Fruit fly (Drosophila melanogaster) whole organism, embryonic: ENCODE data around the gene senju.
A peak's percentile ranks its signal among the peaks of the same experiment; 100 is the strongest.

Experiments used
- ATbp ChIP-seq: fragments of 200-800 bp; sonication (Bioruptor generic); optimal IDR thresholded peaks from 2 replicates; lab custom pipeline; 2017; ENCODE audit warnings: missing biosample characterization, mild to moderate bottlenecking, missing genetic modification characterization, missing genetic modification reagents
- Aef1 ChIP-seq: fragments of 200-800 bp; sonication (Bioruptor generic); IDR thresholded peaks from 3 replicates; pipeline ENCODE4 v1.3.6; 2022; ENCODE audit warnings: missing biosample characterization, missing genetic modification characterization
- Awh ChIP-seq: fragments of 200-800 bp; sonication (Bioruptor generic); IDR thresholded peaks from 2 replicates; pipeline ENCODE4, ENCODE4 v1.3.6; 2022; ENCODE audit warnings: missing biosample characterization, missing genetic modification characterization
- B-H2 ChIP-seq: fragments of 200-800 bp; sonication (Bioruptor generic); optimal IDR thresholded peaks from 2 replicates; lab custom pipeline; 2018; ENCODE audit warnings: missing biosample characterization, mild to moderate bottlenecking, missing genetic modification characterization
- C15 ChIP-seq: fragments of 200-800 bp; sonication (Bioruptor generic); IDR thresholded peaks from 3 replicates; pipeline ENCODE4 v1.3.6; 2022; ENCODE audit warnings: missing biosample characterization, missing genetic modification characterization
- CG10321 ChIP-seq: fragments of 200-800 bp; sonication (Bioruptor generic); IDR thresholded peaks from 2 replicates; pipeline ENCODE4 v1.3.6; 2022; ENCODE audit warnings: missing biosample characterization, missing genetic modification characterization
- CG10431 ChIP-seq: fragments of 200-800 bp; sonication (Bioruptor generic); optimal IDR thresholded peaks from 3 replicates; lab custom pipeline; 2018; ENCODE audit warnings: missing biosample characterization, mild to moderate bottlenecking, missing genetic modification characterization
- CG11247 ChIP-seq: fragments of 200-800 bp; sonication (Bioruptor generic); IDR thresholded peaks from 2 replicates; pipeline ENCODE4 v1.3.6; 2022; ENCODE audit warnings: missing biosample characterization, missing genetic modification characterization
- CG11560 ChIP-seq: fragments of 200-800 bp; sonication (Bioruptor generic); IDR thresholded peaks from 3 replicates; pipeline ENCODE4 v1.3.6; 2022; ENCODE audit warnings: missing biosample characterization, missing genetic modification characterization
- CG11723 ChIP-seq: fragments of 200-800 bp; sonication (Bioruptor generic); optimal IDR thresholded peaks from 2 replicates; lab custom pipeline; 2017; ENCODE audit warnings: missing biosample characterization, mild to moderate bottlenecking, missing genetic modification characterization
- CG1233 ChIP-seq: fragments of 200-800 bp; sonication (Bioruptor generic); optimal IDR thresholded peaks from 4 replicates; lab custom pipeline; 2018; ENCODE audit warnings: missing biosample characterization, mild to moderate bottlenecking, missing genetic modification characterization
- CG14050 ChIP-seq: fragments of 200-800 bp; sonication (Bioruptor generic); IDR thresholded peaks from 3 replicates; pipeline ENCODE4 v1.3.6; 2022; ENCODE audit warnings: missing biosample characterization, missing genetic modification characterization
- CG15011 ChIP-seq: fragments of 200-800 bp; sonication (Bioruptor generic); optimal IDR thresholded peaks from 3 replicates; lab custom pipeline; 2018; ENCODE audit warnings: missing biosample characterization, mild to moderate bottlenecking, missing genetic modification characterization
- CG16779 ChIP-seq: fragments of 200-800 bp; sonication (Bioruptor generic); IDR thresholded peaks from 2 replicates; pipeline ENCODE4 v1.3.6; 2022; ENCODE audit warnings: missing biosample characterization, missing genetic modification characterization
- CG17912 ChIP-seq: fragments of 200-800 bp; sonication (Bioruptor generic); optimal IDR thresholded peaks from 2 replicates; lab custom pipeline; 2018; ENCODE audit warnings: missing biosample characterization, mild to moderate bottlenecking, missing genetic modification characterization
- CG2875 ChIP-seq: fragments of 200-800 bp; sonication (Bioruptor generic); optimal IDR thresholded peaks from 2 replicates; lab custom pipeline; 2017; ENCODE audit warnings: missing biosample characterization, mild to moderate bottlenecking, missing genetic modification characterization, missing genetic modification reagents
- CG34376 ChIP-seq: fragments of 200-800 bp; sonication (Bioruptor generic); optimal IDR thresholded peaks from 2 replicates; lab custom pipeline; 2018; ENCODE audit warnings: missing biosample characterization, mild to moderate bottlenecking, missing genetic modification characterization
- CG3726 ChIP-seq: fragments of 200-800 bp; sonication (Bioruptor generic); IDR thresholded peaks from 3 replicates; pipeline ENCODE4, ENCODE4 v1.3.6; 2022; ENCODE audit warnings: missing biosample characterization, missing genetic modification characterization
- CG5180 ChIP-seq: fragments of 200-800 bp; sonication (Bioruptor generic); optimal IDR thresholded peaks from 3 replicates; lab custom pipeline; 2017; ENCODE audit warnings: missing biosample characterization, missing genetic modification characterization, mild to moderate bottlenecking, moderate library complexity, missing genetic modification reagents
- CG6813 ChIP-seq: fragments of 200-800 bp; sonication (Bioruptor generic); optimal IDR thresholded peaks from 2 replicates; lab custom pipeline; 2017; ENCODE audit warnings: missing biosample characterization, missing genetic modification characterization, mild to moderate bottlenecking, moderate library complexity, missing genetic modification reagents
- CG7271 ChIP-seq: fragments of 200-800 bp; sonication (Bioruptor generic); optimal IDR thresholded peaks from 2 replicates; lab custom pipeline; 2018; ENCODE audit warnings: missing biosample characterization, mild to moderate bottlenecking, missing genetic modification characterization, moderate library complexity
- CG7745 ChIP-seq: fragments of 200-800 bp; sonication (Bioruptor generic); optimal IDR thresholded peaks from 2 replicates; lab custom pipeline; 2018; ENCODE audit warnings: missing biosample characterization, mild to moderate bottlenecking, missing genetic modification characterization, moderate library complexity
- CG8388 ChIP-seq: fragments of 200-800 bp; sonication (Bioruptor generic); optimal IDR thresholded peaks from 2 replicates; lab custom pipeline; 2019; ENCODE audit warnings: missing biosample characterization, mild to moderate bottlenecking, missing genetic modification characterization, moderate library complexity
- CkIIα-i1 ChIP-seq: fragments of 200-800 bp; sonication (Bioruptor generic); IDR thresholded peaks from 2 replicates; pipeline ENCODE4 v1.3.6; 2022; ENCODE audit warnings: missing biosample characterization, missing genetic modification characterization
- Dip2 ChIP-seq: fragments of 200-800 bp; sonication (Bioruptor generic); IDR thresholded peaks from 2 replicates; pipeline ENCODE4 v1.3.6; 2022; ENCODE audit warnings: missing biosample characterization, missing genetic modification characterization
- Doc2 ChIP-seq: fragments of 200-800 bp; sonication (Bioruptor generic); IDR thresholded peaks from 2 replicates; pipeline ENCODE4 v1.3.6; 2022; ENCODE audit warnings: missing biosample characterization, missing genetic modification characterization
- Eip74EF ChIP-seq, 2 experiments: fragments of 200-800 bp in 1 of 2; fragments of >200 bp in 1 of 2; sonication (Bioruptor generic) in 1 of 2; optimal IDR thresholded peaks; 2 replicates each; lab custom pipeline; 2017 to 2019; ENCODE audit warnings: missing biosample characterization in 2 of 2, missing genetic modification characterization in 2 of 2, mild to moderate bottlenecking in 1 of 2, moderate library complexity in 1 of 2
- Hey ChIP-seq: fragments of 200-800 bp; sonication (Bioruptor generic); optimal IDR thresholded peaks from 3 replicates; lab custom pipeline; 2018; ENCODE audit warnings: missing biosample characterization, mild to moderate bottlenecking, missing genetic modification characterization
- Neu2 ChIP-seq: fragments of 200-800 bp; sonication (Bioruptor generic); optimal IDR thresholded peaks from 3 replicates; lab custom pipeline; 2016; ENCODE audit warnings: missing biosample characterization, missing genetic modification characterization, borderline replicate concordance
- Sox102F ChIP-seq: fragments of 200-800 bp; sonication (Bioruptor generic); optimal IDR thresholded peaks from 2 replicates; lab custom pipeline; 2018; ENCODE audit warnings: missing biosample characterization, mild to moderate bottlenecking, missing genetic modification characterization, moderate library complexity
- ash1 ChIP-seq: fragments of 200-800 bp; sonication (Bioruptor generic); optimal IDR thresholded peaks from 2 replicates; lab custom pipeline; 2018; ENCODE audit warnings: missing biosample characterization, mild to moderate bottlenecking, missing genetic modification characterization
- btn ChIP-seq: fragments of 200-800 bp; sonication (Bioruptor generic); optimal IDR thresholded peaks from 2 replicates; lab custom pipeline; 2016; ENCODE audit warnings: missing biosample characterization, missing genetic modification characterization
- cg ChIP-seq: fragments of 200-800 bp; sonication (Bioruptor generic); optimal IDR thresholded peaks from 3 replicates; lab custom pipeline; 2019; ENCODE audit warnings: missing biosample characterization, mild to moderate bottlenecking, missing genetic modification characterization, moderate library complexity
- chm ChIP-seq: fragments of 200-800 bp; sonication (Bioruptor generic); IDR thresholded peaks from 2 replicates; pipeline ENCODE4 v1.3.6; 2022; ENCODE audit warnings: missing biosample characterization, missing genetic modification characterization
- dati ChIP-seq: fragments of 200-800 bp; sonication (Bioruptor generic); IDR thresholded peaks from 2 replicates; pipeline ENCODE4 v1.3.6; 2022; ENCODE audit warnings: missing biosample characterization, missing genetic modification characterization
- fd3F ChIP-seq: fragments of 200-800 bp; sonication (Bioruptor generic); optimal IDR thresholded peaks from 2 replicates; lab custom pipeline; 2018; ENCODE audit warnings: missing biosample characterization, mild to moderate bottlenecking, missing genetic modification characterization, moderate library complexity
- fd64A ChIP-seq: fragments of 200-800 bp; sonication (Bioruptor generic); optimal IDR thresholded peaks from 3 replicates; lab custom pipeline; 2018; ENCODE audit warnings: missing biosample characterization, mild to moderate bottlenecking, missing genetic modification characterization
- fru ChIP-seq: fragments of >200 bp; optimal IDR thresholded peaks from 2 replicates; lab custom pipeline; 2017
- gt ChIP-seq: fragments of 200-800 bp; sonication (Bioruptor generic); IDR thresholded peaks from 2 replicates; pipeline ENCODE4 v1.3.6; 2022; ENCODE audit warnings: missing biosample characterization, missing genetic modification characterization
- hth ChIP-seq: fragments of >200 bp; optimal IDR thresholded peaks from 2 replicates; lab custom pipeline; 2017; ENCODE audit warnings: inconsistent platforms
- nom ChIP-seq: fragments of 200-800 bp; sonication (Bioruptor generic); optimal IDR thresholded peaks from 2 replicates; lab custom pipeline; 2017; ENCODE audit warnings: missing biosample characterization, missing genetic modification characterization, mild to moderate bottlenecking, moderate library complexity, missing genetic modification reagents
- pb ChIP-seq: fragments of 200-800 bp; sonication (Bioruptor generic); optimal IDR thresholded peaks from 3 replicates; lab custom pipeline; 2016; ENCODE audit warnings: missing biosample characterization, missing genetic modification characterization
- pho ChIP-seq: fragments of 200-800 bp; sonication (Bioruptor generic); optimal IDR thresholded peaks from 2 replicates; lab custom pipeline; 2016; ENCODE audit warnings: missing biosample characterization, missing genetic modification characterization
- sc ChIP-seq, 3 experiments: fragments of >200 bp in 2 of 3; fragments of 200-800 bp in 1 of 3; sonication (Bioruptor generic) in 1 of 3; optimal IDR thresholded peaks; 2 replicates in 2 of 3; 3 replicates in 1 of 3; lab custom pipeline; 2017; ENCODE audit warnings: mild to moderate bottlenecking in 1 of 3, missing biosample characterization in 1 of 3, missing genetic modification characterization in 1 of 3, missing genetic modification reagents in 1 of 3
- slou ChIP-seq: fragments of 200-800 bp; sonication (Bioruptor generic); optimal IDR thresholded peaks from 3 replicates; lab custom pipeline; 2016; ENCODE audit warnings: missing biosample characterization, missing genetic modification characterization
- sna ChIP-seq: fragments of 200-800 bp; sonication (Bioruptor generic); IDR thresholded peaks from 2 replicates; pipeline ENCODE4 v1.3.6; 2022; ENCODE audit warnings: missing biosample characterization, missing genetic modification characterization; ENCODE audit not compliant: partially characterized antibody
- so ChIP-seq: fragments of 200-800 bp; sonication (Bioruptor generic); IDR thresholded peaks from 3 replicates; pipeline ENCODE4 v1.3.6; 2022; ENCODE audit warnings: missing biosample characterization, missing genetic modification characterization
- sqz ChIP-seq: fragments of 200-800 bp; sonication (Bioruptor generic); optimal IDR thresholded peaks from 3 replicates; lab custom pipeline; 2018; ENCODE audit warnings: missing biosample characterization, mild to moderate bottlenecking, missing genetic modification characterization
- stwl ChIP-seq: fragments of 200-800 bp; sonication (Bioruptor generic); optimal IDR thresholded peaks from 3 replicates; lab custom pipeline; 2018; ENCODE audit warnings: missing biosample characterization, mild to moderate bottlenecking, missing genetic modification characterization, moderate library complexity
- wek ChIP-seq: fragments of 200-800 bp; sonication (Bioruptor generic); optimal IDR thresholded peaks from 3 replicates; lab custom pipeline; 2018; ENCODE audit warnings: missing biosample characterization, mild to moderate bottlenecking, missing genetic modification characterization, moderate library complexity
- zfh1 ChIP-seq: fragments of 200-800 bp; sonication (Bioruptor generic); IDR thresholded peaks from 3 replicates; pipeline ENCODE4 v1.3.6; 2022; ENCODE audit warnings: missing biosample characterization, missing genetic modification characterization

The senju gene

dm6 chr2L:5010784-5011260 lies 41.8 kb upstream of the senju start, which contains the start of the genes CG31917, Tfb5 and SelT (continued):
- peak; percentile 3 for TF ChIP-seq CG34376
- TF ChIP-seq gt (GFP tag; lab: Robert Waterston, UW): no peak
- no peak for TF ChIP-seq CG17912 (GFP tag; lab: Kevin White, UChicago)
- peak; percentile 35 for TF ChIP-seq CG8388 (GFP tag; lab: Kevin White, UChicago)
- TF ChIP-seq Aef1: peak; percentile 22; the same call in 1 of the 3 replicates
- no peak for TF ChIP-seq C15 (GFP tag; lab: Robert Waterston, UW)
- TF ChIP-seq CG14050 (GFP tag; lab: Robert Waterston, UW): no peak
- no peak for TF ChIP-seq CG11247 (GFP tag; lab: Robert Waterston, UW)
- no peak for TF ChIP-seq CG2875 (GFP tag; lab: Kevin White, UChicago)
- peak; percentile 77 for TF ChIP-seq pho (GFP tag; lab: Kevin White, UChicago)
- TF ChIP-seq CG1233 (GFP tag; lab: Kevin White, UChicago): peak; percentile 46
- TF ChIP-seq sqz: no peak
- TF ChIP-seq stwl (tag; lab: Kevin White, UChicago): peak; percentile 49
- no peak for TF ChIP-seq Hey (tag; lab: Kevin White, UChicago)
- no peak for TF ChIP-seq CG3726 (GFP tag; lab: Robert Waterston, UW)
- TF ChIP-seq CG7271: no peak
- peak; percentile 59; the same call in 1 of the 3 replicates for TF ChIP-seq zfh1 (GFP tag; lab: Robert Waterston, UW)
- TF ChIP-seq dati (GFP tag; lab: Robert Waterston, UW): no peak
- no peak for TF ChIP-seq btn (GFP tag; lab: Kevin White, UChicago)
- TF ChIP-seq fru (lab: Kevin White, UChicago): no peak
- TF ChIP-seq hth (lab: Kevin White, UChicago): no peak
- no peak for TF ChIP-seq CG10431 (GFP tag; lab: Kevin White, UChicago)
- TF ChIP-seq so (GFP tag; lab: Robert Waterston, UW): no peak
- TF ChIP-seq pb (GFP tag; lab: Kevin White, UChicago): no peak
- peak; percentile 39 for TF ChIP-seq slou
- TF ChIP-seq Neu2: no peak
- no peak for TF ChIP-seq Dip2
- TF ChIP-seq CG11560 (tag; lab: Robert Waterston, UW): no peak
- TF ChIP-seq fd3F (GFP tag; lab: Kevin White, UChicago): peak; percentile 54
- peak in 1 of 2 experiments; percentile 4 for TF ChIP-seq Eip74EF (GFP tag; optimal IDR thresholded peaks at IDR 0.05; lab: Kevin White, UChicago)
- TF ChIP-seq B-H2 (GFP tag; lab: Kevin White, UChicago): peak; percentile 42
- TF ChIP-seq CG6813: no peak
- no peak for TF ChIP-seq wek (GFP tag; lab: Kevin White, UChicago)
- TF ChIP-seq nom: no peak
- TF ChIP-seq CG10321 (GFP tag; lab: Robert Waterston, UW): no peak
- TF ChIP-seq ATbp (GFP tag; lab: Kevin White, UChicago): no peak
- TF ChIP-seq cg: no peak
- TF ChIP-seq CG5180 (GFP tag; lab: Kevin White, UChicago): no peak
- peak; percentile 51 for TF ChIP-seq Sox102F (GFP tag; lab: Kevin White, UChicago)
- TF ChIP-seq CG15011 (GFP tag; lab: Kevin White, UChicago): no peak
- TF ChIP-seq chm (GFP tag; lab: Robert Waterston, UW): no peak
- no peak for TF ChIP-seq CkIIα-i1
- no peak for TF ChIP-seq Doc2 (GFP tag; lab: Robert Waterston, UW)
- peak; percentile 70 for TF ChIP-seq sna (GFP tag; lab: Robert Waterston, UW)
- TF ChIP-seq fd64A (GFP tag; lab: Kevin White, UChicago): no peak
- no peak for TF ChIP-seq CG16779 (GFP tag; lab: Robert Waterston, UW)
- no peak for TF ChIP-seq sc (optimal IDR thresholded peaks at IDR 0.05; lab: Kevin White, UChicago)
- no peak for TF ChIP-seq sc (GFP tag; optimal IDR thresholded peaks at IDR 0.05; lab: Kevin White, UChicago)
- TF ChIP-seq Awh (GFP tag; lab: Robert Waterston, UW): no peak
- no peak for TF ChIP-seq CG11723 (GFP tag; lab: Kevin White, UChicago)
- TF ChIP-seq ash1 (GFP tag; lab: Kevin White, UChicago): no peak
- no peak for TF ChIP-seq CG7745
